Fruit fly (Drosophila melanogaster) Kc167 (cell line): ENCODE measurements around the gene CG6465.

ENCODE experiments used
- Sin3A ChIP-seq: fragments of >200 bp; optimal IDR thresholded peaks from 2 replicates; lab custom pipeline; 2018; ENCODE audit warnings: missing external identifiers
- h ChIP-seq: fragments of >200 bp; optimal IDR thresholded peaks from 3 replicates; lab custom pipeline; 2018; ENCODE audit warnings: missing external identifiers
- ttk ChIP-seq: sonication (Bioruptor generic); optimal IDR thresholded peaks from 2 replicates; lab custom pipeline; 2017; ENCODE audit warnings: missing external identifiers

DNA sequence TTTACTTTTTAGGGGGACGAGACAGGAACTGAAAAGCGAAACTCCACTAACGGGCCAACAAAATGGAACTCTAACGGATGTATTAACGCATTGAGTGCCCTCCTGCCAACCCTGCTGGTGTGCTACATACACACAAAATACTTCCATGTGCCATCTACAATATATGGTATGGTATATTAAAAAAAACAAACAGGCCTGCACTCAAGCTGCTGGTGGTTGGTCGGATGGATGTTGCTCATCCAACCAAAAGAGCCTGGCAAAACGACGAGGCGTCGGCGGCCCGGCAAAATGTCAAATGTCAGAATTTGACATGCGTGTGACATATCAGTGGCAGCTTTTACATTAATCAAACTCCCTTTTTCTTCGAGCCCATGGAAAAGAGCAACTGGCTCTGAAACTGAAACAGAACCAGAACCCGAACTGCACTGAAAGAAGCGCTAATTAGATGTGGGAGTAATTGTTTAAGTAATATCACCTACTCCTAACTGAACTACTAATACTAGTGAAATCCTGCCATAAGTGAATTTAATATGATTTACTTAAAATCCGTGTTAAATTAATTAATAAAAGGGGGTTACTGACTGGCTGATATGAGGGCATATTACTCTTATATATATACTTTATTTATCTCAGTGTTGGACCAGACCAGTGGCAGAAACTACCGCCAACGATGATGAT is 26.3 kb downstream of the CG6465 start:
- TF ChIP-seq ttk (lab: Kevin White, UChicago) (no peak), Sin3A (lab: Kevin White, UChicago) (no peak), h (no peak)
